Fruit fly (Drosophila melanogaster) whole organism, embryonic: ENCODE measurements around the gene CG14212.

Experiments used
- Atf-2 ChIP-seq: fragments of 200-800 bp; sonication (Bioruptor generic); optimal IDR thresholded peaks from 2 replicates; lab custom pipeline; 2016; ENCODE audit warnings: missing biosample characterization, missing genetic modification characterization
- Awh ChIP-seq: fragments of 200-800 bp; sonication (Bioruptor generic); IDR thresholded peaks from 2 replicates; pipeline ENCODE4, ENCODE4 v1.3.6; 2022; ENCODE audit warnings: missing biosample characterization, missing genetic modification characterization
- CG10321 ChIP-seq: fragments of 200-800 bp; sonication (Bioruptor generic); IDR thresholded peaks from 2 replicates; pipeline ENCODE4 v1.3.6; 2022; ENCODE audit warnings: missing biosample characterization, missing genetic modification characterization
- CG14050 ChIP-seq: fragments of 200-800 bp; sonication (Bioruptor generic); IDR thresholded peaks from 3 replicates; pipeline ENCODE4 v1.3.6; 2022; ENCODE audit warnings: missing biosample characterization, missing genetic modification characterization
- CG16813 ChIP-seq: fragments of 200-800 bp; sonication (Bioruptor generic); IDR thresholded peaks from 3 replicates; pipeline ENCODE4 v1.3.6; 2022; ENCODE audit warnings: missing biosample characterization, missing genetic modification characterization; ENCODE audit not compliant: partially characterized antibody
- CG17186 ChIP-seq: fragments of 200-800 bp; sonication (Bioruptor generic); optimal IDR thresholded peaks from 3 replicates; lab custom pipeline; 2017; ENCODE audit warnings: missing biosample characterization, missing genetic modification reagents, missing genetic modification characterization
- CG17802 ChIP-seq: fragments of 200-800 bp; sonication (Bioruptor generic); optimal IDR thresholded peaks from 2 replicates; lab custom pipeline; 2018; ENCODE audit warnings: missing biosample characterization, mild to moderate bottlenecking, missing genetic modification characterization, moderate library complexity
- CG2129 ChIP-seq: fragments of 200-800 bp; sonication (Bioruptor generic); IDR thresholded peaks from 2 replicates; pipeline ENCODE4 v1.3.6; 2022; ENCODE audit warnings: missing biosample characterization, missing genetic modification characterization; ENCODE audit not compliant: partially characterized antibody
- CG3281 ChIP-seq: fragments of 200-800 bp; sonication (Bioruptor generic); optimal IDR thresholded peaks from 3 replicates; lab custom pipeline; 2017; ENCODE audit warnings: missing biosample characterization, mild to moderate bottlenecking, missing genetic modification characterization
- CG33557 ChIP-seq: fragments of 200-800 bp; sonication (Bioruptor generic); optimal IDR thresholded peaks from 2 replicates; lab custom pipeline; 2019; ENCODE audit warnings: missing biosample characterization, mild to moderate bottlenecking, missing genetic modification characterization, moderate library complexity
- CG3407 ChIP-seq: fragments of 200-800 bp; sonication (Bioruptor generic); optimal IDR thresholded peaks from 2 replicates; lab custom pipeline; 2018; ENCODE audit warnings: missing biosample characterization, mild to moderate bottlenecking, missing genetic modification characterization
- CG7357 ChIP-seq: fragments of 200-800 bp; sonication (Bioruptor generic); IDR thresholded peaks from 3 replicates; pipeline ENCODE4 v1.3.6; 2022; ENCODE audit warnings: missing biosample characterization, missing genetic modification characterization
- CG7963 ChIP-seq: fragments of 200-800 bp; sonication (Bioruptor generic); IDR thresholded peaks from 3 replicates; pipeline ENCODE4 v1.3.6; 2022; ENCODE audit warnings: missing biosample characterization, missing genetic modification characterization; ENCODE audit not compliant: partially characterized antibody
- CG9215 ChIP-seq: fragments of 200-800 bp; sonication (Bioruptor generic); IDR thresholded peaks from 2 replicates; pipeline ENCODE4 v1.3.6; 2022; ENCODE audit warnings: missing biosample characterization, missing genetic modification characterization
- CTCF ChIP-seq: fragments of 200-800 bp; sonication (Bioruptor generic); optimal IDR thresholded peaks from 2 replicates; lab custom pipeline; 2017; ENCODE audit warnings: missing biosample characterization, mild to moderate bottlenecking, missing genetic modification characterization, moderate library complexity
- Chrac-16 ChIP-seq: fragments of 200-800 bp; sonication (Bioruptor generic); optimal IDR thresholded peaks from 3 replicates; lab custom pipeline; 2016; ENCODE audit warnings: missing biosample characterization, missing genetic modification characterization
- CkIIα-i1 ChIP-seq: fragments of 200-800 bp; sonication (Bioruptor generic); IDR thresholded peaks from 2 replicates; pipeline ENCODE4 v1.3.6; 2022; ENCODE audit warnings: missing biosample characterization, missing genetic modification characterization
- D19B ChIP-seq: fragments of 200-800 bp; sonication (Bioruptor generic); optimal IDR thresholded peaks from 2 replicates; lab custom pipeline; 2017; ENCODE audit warnings: missing biosample characterization, mild to moderate bottlenecking, missing genetic modification characterization
- Dbx ChIP-seq: fragments of 200-800 bp; sonication (Bioruptor generic); IDR thresholded peaks from 3 replicates; pipeline ENCODE4 v1.3.6; 2022; ENCODE audit warnings: missing biosample characterization, missing genetic modification characterization
- Deaf1 ChIP-seq: fragments of 200-800 bp; optimal IDR thresholded peaks from 3 replicates; lab custom pipeline; 2019; ENCODE audit warnings: missing biosample characterization, mild to moderate bottlenecking, missing genetic modification characterization, moderate library complexity
- Doc3 ChIP-seq: fragments of 200-800 bp; sonication (Bioruptor generic); IDR thresholded peaks from 3 replicates; pipeline ENCODE4 v1.3.6; 2022; ENCODE audit warnings: missing biosample characterization, missing genetic modification characterization; ENCODE audit not compliant: partially characterized antibody
- ERR ChIP-seq: fragments of 200-800 bp; sonication (Bioruptor generic); optimal IDR thresholded peaks from 2 replicates; lab custom pipeline; 2016; ENCODE audit warnings: missing biosample characterization, missing genetic modification characterization
- GATAe ChIP-seq: fragments of 200-800 bp; sonication (Bioruptor generic); conservative IDR thresholded peaks from 2 replicates; pipeline ENCODE4 v1.3.6; 2022; ENCODE audit warnings: missing biosample characterization, missing genetic modification characterization
- H2.0 ChIP-seq: fragments of 200-800 bp; sonication (Bioruptor generic); IDR thresholded peaks from 2 replicates; pipeline ENCODE4 v1.3.6; 2022; ENCODE audit warnings: missing biosample characterization, missing genetic modification characterization
- HmgD ChIP-seq: fragments of 200-800 bp; sonication (Bioruptor generic); optimal IDR thresholded peaks from 3 replicates; lab custom pipeline; 2016; ENCODE audit warnings: missing biosample characterization, missing genetic modification characterization
- HmgZ ChIP-seq: fragments of 200-800 bp; sonication (Bioruptor generic); optimal IDR thresholded peaks from 2 replicates; lab custom pipeline; 2018; ENCODE audit warnings: missing biosample characterization, mild to moderate bottlenecking, missing genetic modification characterization
- Hr78 ChIP-seq, 2 experiments: fragments of 200-800 bp in 1 of 2; fragments of >200 bp in 1 of 2; sonication (Bioruptor generic) in 1 of 2; optimal IDR thresholded peaks; 2 replicates each; lab custom pipeline; 2017 to 2019; ENCODE audit warnings: missing biosample characterization in 2 of 2, missing genetic modification characterization in 2 of 2, mild to moderate bottlenecking in 1 of 2, moderate library complexity in 1 of 2
- aop ChIP-seq: fragments of 200-800 bp; sonication (Bioruptor generic); IDR thresholded peaks from 2 replicates; pipeline ENCODE4 v1.3.6; 2022; ENCODE audit warnings: missing biosample characterization, missing genetic modification characterization
- bigmax ChIP-seq: fragments of 200-800 bp; sonication (Bioruptor generic); optimal IDR thresholded peaks from 2 replicates; lab custom pipeline; 2018; ENCODE audit warnings: missing biosample characterization, mild to moderate bottlenecking, missing genetic modification characterization
- br ChIP-seq: fragments of >200 bp; optimal IDR thresholded peaks from 2 replicates; lab custom pipeline; 2017
- bsh ChIP-seq, 2 experiments: fragments of 200-800 bp; sonication (Bioruptor generic); optimal IDR thresholded peaks; 2 replicates each; lab custom pipeline; 2017 to 2018; ENCODE audit warnings: mild to moderate bottlenecking in 2 of 2, missing biosample characterization in 2 of 2, missing genetic modification characterization in 2 of 2, moderate library complexity in 1 of 2
- cad ChIP-seq: fragments of >200 bp; optimal IDR thresholded peaks from 2 replicates; lab custom pipeline; 2017; ENCODE audit warnings: missing biosample characterization, missing genetic modification characterization
- ci ChIP-seq: fragments of 200-800 bp; sonication (Bioruptor generic); IDR thresholded peaks from 3 replicates; pipeline ENCODE4 v1.3.6; 2022; ENCODE audit warnings: missing biosample characterization, missing genetic modification characterization
- dati ChIP-seq: fragments of 200-800 bp; sonication (Bioruptor generic); IDR thresholded peaks from 2 replicates; pipeline ENCODE4 v1.3.6; 2022; ENCODE audit warnings: missing biosample characterization, missing genetic modification characterization
- dmrt99B ChIP-seq: fragments of 200-800 bp; sonication (Bioruptor generic); optimal IDR thresholded peaks from 2 replicates; lab custom pipeline; 2018; ENCODE audit warnings: missing biosample characterization, mild to moderate bottlenecking, missing genetic modification characterization, moderate library complexity
- dpn ChIP-seq, 2 experiments: fragments of 200-800 bp; sonication (Bioruptor generic); optimal IDR thresholded peaks; 3 replicates each; lab custom pipeline; 2016; ENCODE audit warnings: missing biosample characterization in 2 of 2, missing genetic modification characterization in 2 of 2
- en ChIP-seq: fragments of 200-800 bp; sonication (Bioruptor generic); optimal IDR thresholded peaks from 2 replicates; lab custom pipeline; 2016; ENCODE audit warnings: missing biosample characterization, missing genetic modification characterization
- fru ChIP-seq: fragments of >200 bp; optimal IDR thresholded peaks from 2 replicates; lab custom pipeline; 2017
- hkb ChIP-seq, 2 experiments: fragments of 200-800 bp in 1 of 2; fragments of >200 bp in 1 of 2; sonication (Bioruptor generic) in 1 of 2; IDR thresholded peaks in 1 of 2; optimal IDR thresholded peaks in 1 of 2; 2 replicates each; pipeline versions ENCODE4 v1.3.6 to Lab custom; 2017 to 2022; ENCODE audit warnings: missing biosample characterization in 1 of 2, missing genetic modification characterization in 1 of 2
- jumu ChIP-seq: fragments of 200-800 bp; sonication (Bioruptor generic); optimal IDR thresholded peaks from 3 replicates; lab custom pipeline; 2016; ENCODE audit warnings: missing biosample characterization, missing genetic modification characterization
- knrl ChIP-seq: fragments of 200-800 bp; sonication (Bioruptor generic); IDR thresholded peaks from 3 replicates; pipeline ENCODE4 v1.3.6; 2022; ENCODE audit warnings: missing biosample characterization, missing genetic modification characterization; ENCODE audit not compliant: partially characterized antibody
- mld ChIP-seq: fragments of 200-800 bp; sonication (Bioruptor generic); IDR thresholded peaks from 3 replicates; pipeline ENCODE4 v1.3.6; 2022; ENCODE audit warnings: missing biosample characterization, missing genetic modification characterization; ENCODE audit not compliant: partially characterized antibody
- onecut ChIP-seq: fragments of 200-800 bp; sonication (Bioruptor generic); IDR thresholded peaks from 2 replicates; pipeline ENCODE4 v1.3.6; 2022; ENCODE audit warnings: missing biosample characterization, missing genetic modification characterization
- pb ChIP-seq: fragments of 200-800 bp; sonication (Bioruptor generic); optimal IDR thresholded peaks from 3 replicates; lab custom pipeline; 2016; ENCODE audit warnings: missing biosample characterization, missing genetic modification characterization
- pros ChIP-seq: fragments of 200-800 bp; sonication (Bioruptor generic); optimal IDR thresholded peaks from 3 replicates; lab custom pipeline; 2019; ENCODE audit warnings: missing biosample characterization, mild to moderate bottlenecking, missing genetic modification characterization, moderate library complexity
- shn ChIP-seq: fragments of 200-800 bp; sonication (Bioruptor generic); optimal IDR thresholded peaks from 3 replicates; lab custom pipeline; 2016; ENCODE audit warnings: missing biosample characterization, missing genetic modification characterization
- sug ChIP-seq: fragments of 200-800 bp; optimal IDR thresholded peaks from 2 replicates; lab custom pipeline; 2019; ENCODE audit warnings: missing biosample characterization, mild to moderate bottlenecking, missing genetic modification characterization, moderate library complexity
- trh ChIP-seq: fragments of 200-800 bp; sonication (Bioruptor generic); optimal IDR thresholded peaks from 2 replicates; lab custom pipeline; 2016; ENCODE audit warnings: missing biosample characterization, missing genetic modification characterization
- tx ChIP-seq: fragments of 200-800 bp; sonication (Bioruptor generic); optimal IDR thresholded peaks from 2 replicates; lab custom pipeline; 2016; ENCODE audit warnings: missing biosample characterization, missing genetic modification characterization
- usp ChIP-seq: fragments of >200 bp; optimal IDR thresholded peaks from 2 replicates; lab custom pipeline; 2017; ENCODE audit warnings: missing biosample characterization, missing genetic modification characterization
- yki ChIP-seq: fragments of >200 bp; optimal IDR thresholded peaks from 3 replicates; lab custom pipeline; 2018

Gene CG14212

DNA sequence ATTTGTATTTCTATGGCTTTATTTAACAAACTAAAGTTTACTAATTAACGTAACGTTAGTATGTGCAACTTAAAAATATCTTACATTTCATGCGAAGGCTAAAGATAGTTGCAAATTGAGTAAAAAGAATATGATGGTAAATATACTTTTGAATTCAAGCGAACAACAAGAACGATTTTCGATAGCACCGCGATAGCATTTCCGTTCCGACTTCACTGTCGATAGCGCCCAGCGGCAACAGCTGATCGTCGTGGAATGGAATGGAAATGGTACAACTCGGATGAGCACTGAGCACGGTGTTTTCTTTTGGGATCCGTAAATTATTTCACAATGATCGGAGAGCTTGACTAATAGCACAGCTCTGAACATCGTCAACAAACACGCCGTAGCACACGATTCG, 12.0 kb upstream of the CG14212 start (continued):
- TF ChIP-seq GATAe (GFP tag; lab: Robert Waterston, UW) (no peak), CG33557 (GFP tag; lab: Kevin White, UChicago) (peak; percentile 58), CG16813 (GFP tag; lab: Robert Waterston, UW) (0 out of 3 replicates have a peak, but pooled peaks have one; percentile 33), tx (no peak), CkIIα-i1 (GFP tag; lab: Robert Waterston, UW) (no peak), D19B (GFP tag; lab: Kevin White, UChicago) (no peak), dpn (GFP tag; optimal IDR thresholded peaks at IDR 0.05; lab: Kevin White, UChicago) (peak in 1 of 2 experiments; percentile 43), CG3407 (GFP tag; lab: Kevin White, UChicago) (peak; percentile 49), usp (GFP tag; lab: Kevin White, UChicago) (no peak), Hr78 (GFP tag; optimal IDR thresholded peaks at IDR 0.05; lab: Kevin White, UChicago) (no peak), CG10321 (GFP tag; lab: Robert Waterston, UW) (no peak), hkb (optimal IDR thresholded peaks at IDR 0.05; lab: Kevin White, UChicago) (no peak), hkb (GFP tag; IDR thresholded peaks at IDR 0.05; lab: Robert Waterston, UW) (peak; percentile 69), dmrt99B (tag; lab: Kevin White, UChicago) (no peak), cad (GFP tag; lab: Kevin White, UChicago) (no peak), H2.0 (GFP tag; lab: Robert Waterston, UW) (no peak), ci (GFP tag; lab: Robert Waterston, UW) (peak; percentile 89), Atf-2 (GFP tag; lab: Kevin White, UChicago) (no peak), Deaf1 (tag; lab: Kevin White, UChicago) (no peak), jumu (GFP tag; lab: Kevin White, UChicago) (no peak), CTCF (GFP tag; lab: Kevin White, UChicago) (peak; percentile 14), CG17186 (GFP tag; lab: Kevin White, UChicago) (no peak), mld (GFP tag; lab: Robert Waterston, UW) (no peak), CG2129 (GFP tag; lab: Robert Waterston, UW) (no peak), bsh (GFP tag; optimal IDR thresholded peaks at IDR 0.05; lab: Kevin White, UChicago) (peak in 1 of 2 experiments; percentile 28), CG7963 (GFP tag; lab: Robert Waterston, UW) (no peak), Dbx (GFP tag; lab: Robert Waterston, UW) (no peak), yki (lab: Kevin White, UChicago) (no peak), shn (no peak), trh (GFP tag; lab: Kevin White, UChicago) (no peak), Chrac-16 (GFP tag; lab: Kevin White, UChicago) (no peak), knrl (GFP tag; lab: Robert Waterston, UW) (no peak), en (GFP tag; lab: Kevin White, UChicago) (no peak), Awh (peak; percentile 30; the same call in 1 of the 2 replicates)
- TF ChIP-seq, all 482 proteins: peak for 178

DNA sequence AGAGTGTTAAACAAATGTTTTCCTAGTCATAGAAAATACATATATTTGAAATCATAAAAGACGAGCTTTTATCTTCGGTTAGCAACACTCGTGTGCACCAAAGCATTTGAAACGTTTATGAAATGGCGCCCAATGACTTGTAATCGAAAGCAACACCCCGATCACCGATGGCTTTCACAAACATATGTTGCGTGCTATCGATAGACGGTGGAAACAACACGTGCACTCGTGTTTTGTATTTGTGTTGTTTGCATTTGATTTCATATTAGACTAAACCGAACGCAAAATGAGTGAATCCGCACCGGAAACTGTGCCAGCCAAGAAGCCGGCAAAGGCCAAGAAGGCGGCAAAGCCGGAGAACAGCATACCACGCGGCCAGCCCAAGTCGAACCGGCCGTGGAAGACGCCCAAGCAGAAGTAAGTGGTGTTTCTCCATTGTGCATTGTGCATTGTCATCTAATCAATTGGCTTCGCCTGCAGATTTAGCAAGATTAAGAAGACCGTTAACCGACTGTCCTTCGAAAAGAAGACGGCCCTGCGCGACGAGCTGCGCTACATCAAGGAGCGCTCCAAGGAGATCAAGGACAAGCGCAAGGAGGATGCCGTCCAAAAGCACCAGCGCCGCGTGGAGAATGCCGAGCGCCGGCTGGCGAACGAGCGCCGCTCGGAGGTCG, 9.4 kb upstream of the CG14212 start, which contains the start of gene CG14210:
Gene CG14210, plus strand, starts transcription at position 207 of the 674 bp plus-strand sequence.
- no peak for TF ChIP-seq H2.0 (GFP tag; lab: Robert Waterston, UW)
- TF ChIP-seq CG9215 (GFP tag; lab: Robert Waterston, UW) = no peak
- 0 out of 3 replicates have a peak, but pooled peaks have one; percentile 53 for TF ChIP-seq mld (GFP tag; lab: Robert Waterston, UW)
- TF ChIP-seq sug (tag; lab: Kevin White, UChicago) = peak; percentile 25
- no peak for TF ChIP-seq dati
- no peak for TF ChIP-seq pb
- no peak for TF ChIP-seq ERR (GFP tag; lab: Kevin White, UChicago)
- no peak for TF ChIP-seq CG14050
- TF ChIP-seq CG3281 = no peak
- TF ChIP-seq HmgZ (tag; lab: Kevin White, UChicago) = peak; percentile 7
- no peak for TF ChIP-seq br (lab: Kevin White, UChicago)
- TF ChIP-seq fru = no peak
- no peak for TF ChIP-seq pros
- no peak for TF ChIP-seq CG7357 (GFP tag; lab: Robert Waterston, UW)
- TF ChIP-seq Doc3 (GFP tag; lab: Robert Waterston, UW) = peak; percentile 49; the same call in 2 of the 3 replicates
- TF ChIP-seq CG3407 (GFP tag; lab: Kevin White, UChicago) = no peak
- TF ChIP-seq aop (GFP tag; lab: Robert Waterston, UW) = no peak
- no peak for TF ChIP-seq CG17802 (tag; lab: Kevin White, UChicago)
- no peak for TF ChIP-seq onecut (GFP tag; lab: Robert Waterston, UW)
- TF ChIP-seq bigmax = no peak
- no peak for TF ChIP-seq HmgD
